Fruit fly (Drosophila melanogaster) whole organism, prepupa: Measurements from ENCODE around the gene DAAM.

Experiments used
- Blimp-1 ChIP-seq: fragments of 200-800 bp; sonication (Bioruptor generic); optimal IDR thresholded peaks from 3 replicates; lab custom pipeline; 2017; ENCODE audit warnings: missing biosample characterization, missing genetic modification characterization, mild to moderate bottlenecking, moderate library complexity, missing genetic modification reagents
- CG11294 ChIP-seq: fragments of 200-800 bp; sonication (Bioruptor generic); IDR thresholded peaks from 2 replicates; pipeline ENCODE4 v1.3.6; 2022; ENCODE audit warnings: missing biosample characterization, missing genetic modification characterization
- CG11762 ChIP-seq: fragments of 200-800 bp; sonication (Bioruptor generic); optimal IDR thresholded peaks from 3 replicates; lab custom pipeline; 2016; ENCODE audit warnings: missing biosample characterization, missing genetic modification characterization; ENCODE audit not compliant: insufficient read depth
- CG11902 ChIP-seq: fragments of 200-800 bp; sonication (Bioruptor generic); optimal IDR thresholded peaks from 3 replicates; lab custom pipeline; 2016; ENCODE audit warnings: missing biosample characterization, missing genetic modification characterization
- CG15336 ChIP-seq: fragments of 200-800 bp; sonication (Bioruptor generic); IDR thresholded peaks from 2 replicates; pipeline ENCODE4 v1.3.6; 2022; ENCODE audit warnings: missing biosample characterization, missing genetic modification characterization
- CG16779 ChIP-seq: fragments of 200-800 bp; sonication (Bioruptor generic); optimal IDR thresholded peaks from 3 replicates; lab custom pipeline; 2017; ENCODE audit warnings: missing biosample characterization, mild to moderate bottlenecking, missing genetic modification characterization
- CG3032 ChIP-seq: fragments of 200-800 bp; optimal IDR thresholded peaks from 2 replicates; lab custom pipeline; 2019; ENCODE audit warnings: missing biosample characterization, mild to moderate bottlenecking, missing genetic modification characterization, moderate library complexity
- CG31627 ChIP-seq: fragments of 200-800 bp; sonication (Bioruptor generic); optimal IDR thresholded peaks from 3 replicates; lab custom pipeline; 2016; ENCODE audit warnings: missing biosample characterization, missing genetic modification characterization
- CG32006 ChIP-seq: fragments of 200-800 bp; sonication (Bioruptor generic); optimal IDR thresholded peaks from 3 replicates; lab custom pipeline; 2017; ENCODE audit warnings: missing biosample characterization, mild to moderate bottlenecking, missing genetic modification characterization
- CG34406 ChIP-seq: fragments of 200-800 bp; sonication (Bioruptor generic); optimal IDR thresholded peaks from 3 replicates; lab custom pipeline; 2016; ENCODE audit warnings: missing biosample characterization, missing genetic modification characterization
- CG3919 ChIP-seq: fragments of 200-800 bp; sonication (Bioruptor generic); optimal IDR thresholded peaks from 3 replicates; lab custom pipeline; 2016; ENCODE audit warnings: missing biosample characterization, missing genetic modification characterization
- CG6163 ChIP-seq: fragments of 200-800 bp; sonication (Bioruptor generic); IDR thresholded peaks from 3 replicates; pipeline ENCODE4 v1.3.6; 2022; ENCODE audit warnings: missing biosample characterization, missing genetic modification characterization
- CG6276 ChIP-seq: fragments of 200-800 bp; sonication (Bioruptor generic); optimal IDR thresholded peaks from 2 replicates; lab custom pipeline; 2017; ENCODE audit warnings: missing biosample characterization, mild to moderate bottlenecking, missing genetic modification characterization
- CG6792 ChIP-seq: fragments of 200-800 bp; sonication (Bioruptor generic); optimal IDR thresholded peaks from 3 replicates; lab custom pipeline; 2016; ENCODE audit warnings: missing biosample characterization, missing genetic modification characterization
- CG6854 ChIP-seq: fragments of 200-800 bp; sonication (Bioruptor generic); optimal IDR thresholded peaks from 2 replicates; lab custom pipeline; 2017; ENCODE audit warnings: missing biosample characterization, mild to moderate bottlenecking, missing genetic modification characterization
- CG7368 ChIP-seq: fragments of 200-800 bp; sonication (Bioruptor generic); optimal IDR thresholded peaks from 3 replicates; lab custom pipeline; 2016; ENCODE audit warnings: missing biosample characterization, missing genetic modification characterization
- CG8319 ChIP-seq: fragments of 200-800 bp; sonication (Bioruptor generic); optimal IDR thresholded peaks from 3 replicates; lab custom pipeline; 2016; ENCODE audit warnings: missing biosample characterization, missing genetic modification characterization
- CG8632 ChIP-seq: fragments of 200-800 bp; sonication (Bioruptor generic); optimal IDR thresholded peaks from 3 replicates; lab custom pipeline; 2016; ENCODE audit warnings: missing biosample characterization, missing genetic modification characterization
- CG9139 ChIP-seq: fragments of 200-800 bp; sonication (Bioruptor generic); optimal IDR thresholded peaks from 3 replicates; lab custom pipeline; 2017; ENCODE audit warnings: missing biosample characterization, mild to moderate bottlenecking, missing genetic modification characterization
- Eip78C ChIP-seq: fragments of 200-800 bp; sonication (Bioruptor generic); peaks from one replicate; lab custom pipeline; 2016; ENCODE audit warnings: missing biosample characterization, missing genetic modification characterization
- Eip93F ChIP-seq: fragments of 200-800 bp; sonication (Bioruptor generic); optimal IDR thresholded peaks from 2 replicates; lab custom pipeline; 2016; ENCODE audit warnings: missing biosample characterization, mild to moderate bottlenecking, missing genetic modification characterization
- Ets96B ChIP-seq: fragments of 200-800 bp; optimal IDR thresholded peaks from 2 replicates; lab custom pipeline; 2019; ENCODE audit warnings: missing biosample characterization, mild to moderate bottlenecking, missing genetic modification characterization, moderate library complexity
- Gug ChIP-seq: fragments of 200-800 bp; sonication (Bioruptor generic); IDR thresholded peaks from 2 replicates; pipeline ENCODE4 v1.3.6; 2022; ENCODE audit warnings: missing biosample characterization, missing genetic modification characterization
- Hr38 ChIP-seq: sonication (Bioruptor generic); optimal IDR thresholded peaks from 2 replicates; lab custom pipeline; 2016; ENCODE audit warnings: missing biosample characterization, missing genetic modification characterization
- Hr4 ChIP-seq: fragments of 200-800 bp; sonication (Bioruptor generic); optimal IDR thresholded peaks from 3 replicates; lab custom pipeline; 2016; ENCODE audit warnings: missing biosample characterization, missing genetic modification characterization
- Lpt ChIP-seq: fragments of 200-800 bp; sonication (Bioruptor generic); optimal IDR thresholded peaks from 3 replicates; lab custom pipeline; 2016; ENCODE audit warnings: missing biosample characterization, missing genetic modification characterization
- Met ChIP-seq: fragments of 200-800 bp; sonication (Bioruptor generic); optimal IDR thresholded peaks from 3 replicates; lab custom pipeline; 2016; ENCODE audit warnings: missing biosample characterization, missing genetic modification characterization
- OdsH ChIP-seq: fragments of 200-800 bp; sonication (Bioruptor generic); optimal IDR thresholded peaks from 3 replicates; lab custom pipeline; 2016; ENCODE audit warnings: missing biosample characterization, missing genetic modification characterization
- Smox ChIP-seq: fragments of 200-800 bp; sonication (Bioruptor generic); optimal IDR thresholded peaks from 3 replicates; lab custom pipeline; 2016; ENCODE audit warnings: missing biosample characterization, missing genetic modification characterization
- Sox14 ChIP-seq: fragments of 200-800 bp; sonication (Bioruptor generic); optimal IDR thresholded peaks from 3 replicates; lab custom pipeline; 2016; ENCODE audit warnings: missing biosample characterization, missing genetic modification characterization
- Sox15 ChIP-seq: fragments of 200-800 bp; sonication (Bioruptor generic); optimal IDR thresholded peaks from 3 replicates; lab custom pipeline; 2016; ENCODE audit warnings: missing biosample characterization, missing genetic modification characterization
- acj6 ChIP-seq: fragments of 200-800 bp; sonication (Bioruptor generic); optimal IDR thresholded peaks from 3 replicates; lab custom pipeline; 2016; ENCODE audit warnings: missing biosample characterization, missing genetic modification characterization
- cyc ChIP-seq: fragments of 200-800 bp; sonication (Bioruptor generic); optimal IDR thresholded peaks from 3 replicates; lab custom pipeline; 2016; ENCODE audit warnings: missing biosample characterization, missing genetic modification characterization
- eg ChIP-seq: fragments of 200-800 bp; sonication (Bioruptor generic); IDR thresholded peaks from 3 replicates; pipeline ENCODE4 v1.3.6; 2022; ENCODE audit warnings: missing biosample characterization, missing genetic modification characterization
- esn ChIP-seq: fragments of 200-800 bp; sonication (Bioruptor generic); optimal IDR thresholded peaks from 2 replicates; lab custom pipeline; 2016; ENCODE audit warnings: missing biosample characterization, mild to moderate bottlenecking, missing genetic modification characterization, moderate library complexity
- fd59A ChIP-seq: fragments of 200-800 bp; sonication (Bioruptor generic); optimal IDR thresholded peaks from 2 replicates; lab custom pipeline; 2017; ENCODE audit warnings: missing biosample characterization, mild to moderate bottlenecking, missing genetic modification characterization, missing genetic modification reagents
- lz ChIP-seq: fragments of 200-800 bp; sonication (Bioruptor generic); optimal IDR thresholded peaks from 3 replicates; lab custom pipeline; 2016; ENCODE audit warnings: missing biosample characterization, missing genetic modification characterization
- salr ChIP-seq, 2 experiments: fragments of 200-800 bp; sonication (Bioruptor generic); optimal IDR thresholded peaks; 3 replicates each; lab custom pipeline; 2016 to 2018; ENCODE audit warnings: missing biosample characterization in 2 of 2, missing genetic modification characterization in 2 of 2, mild to moderate bottlenecking in 1 of 2
- spab ChIP-seq: fragments of 200-800 bp; sonication (Bioruptor generic); optimal IDR thresholded peaks from 2 replicates; lab custom pipeline; 2017; ENCODE audit warnings: missing biosample characterization, mild to moderate bottlenecking, missing genetic modification characterization, missing genetic modification reagents
- ss ChIP-seq, 2 experiments: fragments of 200-800 bp; sonication (Bioruptor generic); optimal IDR thresholded peaks; 2 replicates in 1 of 2; 3 replicates in 1 of 2; lab custom pipeline; 2017 to 2018; ENCODE audit warnings: mild to moderate bottlenecking in 2 of 2, missing biosample characterization in 2 of 2, missing genetic modification characterization in 2 of 2, moderate library complexity in 1 of 2
- svp ChIP-seq: fragments of 200-800 bp; sonication (Bioruptor generic); peaks from one replicate; lab custom pipeline; 2016; ENCODE audit warnings: missing biosample characterization, missing genetic modification characterization
- topi ChIP-seq: fragments of 200-800 bp; sonication (Bioruptor generic); optimal IDR thresholded peaks from 3 replicates; lab custom pipeline; 2016; ENCODE audit warnings: missing biosample characterization, missing genetic modification characterization
- vri ChIP-seq: fragments of 200-800 bp; sonication (Bioruptor generic); optimal IDR thresholded peaks from 3 replicates; lab custom pipeline; 2016; ENCODE audit warnings: missing biosample characterization, mild to moderate bottlenecking, missing genetic modification characterization

DAAM gene

dm6 chrX:1278825-1279643 lies 43.1 kb downstream of the DAAM start (continued):
- TF ChIP-seq Smox (GFP tag; lab: Kevin White, UChicago), result no peak
- TF ChIP-seq lz (GFP tag; lab: Kevin White, UChicago), result no peak
- no peak for TF ChIP-seq spab
- no peak for TF ChIP-seq Sox15 (GFP tag; lab: Kevin White, UChicago)
- no peak for TF ChIP-seq CG3919 (GFP tag; lab: Kevin White, UChicago)
- peak; percentile 60 for TF ChIP-seq svp
- TF ChIP-seq CG8319, result no peak
- TF ChIP-seq CG32006 (GFP tag; lab: Kevin White, UChicago), result peak; percentile 16
- TF ChIP-seq, all 60 proteins: peak for 3

dm6 chrX:1277528-1277883 lies 44.7 kb downstream of the DAAM start:
- TF ChIP-seq svp, result peak; percentile 78
- no peak for TF ChIP-seq Met
- peak; percentile 29 for TF ChIP-seq vri (GFP tag; lab: Kevin White, UChicago)
- no peak for TF ChIP-seq Eip78C
- no peak for TF ChIP-seq CG7368
- TF ChIP-seq fd59A (GFP tag; lab: Kevin White, UChicago), result no peak
- TF ChIP-seq CG11902, result no peak
- no peak for TF ChIP-seq CG6276 (GFP tag; lab: Kevin White, UChicago)
- TF ChIP-seq CG32006 (GFP tag; lab: Kevin White, UChicago), result no peak
- no peak for TF ChIP-seq Smox (GFP tag; lab: Kevin White, UChicago)
- TF ChIP-seq Blimp-1 (GFP tag; lab: Kevin White, UChicago), result no peak

dm6 chrX:1276757-1277527 lies 45.2 kb downstream of the DAAM start:
- TF ChIP-seq CG15336 (GFP tag; lab: Robert Waterston, UW) (peak; percentile 98), CG6854 (peak; percentile 73), Eip93F (peak; percentile 59), eg (GFP tag; lab: Robert Waterston, UW) (peak; percentile 99), CG11902 (peak; percentile 92), fd59A (GFP tag; lab: Kevin White, UChicago) (peak; percentile 86), CG34406 (peak; percentile 94), topi (GFP tag; lab: Kevin White, UChicago) (peak; percentile 91), Hr38 (GFP tag; lab: Kevin White, UChicago) (peak; percentile 32), CG8319 (peak; percentile 93), CG6163 (GFP tag; lab: Robert Waterston, UW) (peak; percentile 97), acj6 (GFP tag; lab: Kevin White, UChicago) (peak; percentile 96), Sox14 (GFP tag; lab: Kevin White, UChicago) (peak; percentile 95), Sox15 (GFP tag; lab: Kevin White, UChicago) (peak; percentile 94), CG16779 (tag; lab: Kevin White, UChicago) (peak; percentile 90), cyc (GFP tag; lab: Kevin White, UChicago) (peak; percentile 94), CG11294 (GFP tag; lab: Robert Waterston, UW) (peak; percentile 97), CG3919 (GFP tag; lab: Kevin White, UChicago) (peak; percentile 97), esn (GFP tag; lab: Kevin White, UChicago) (peak; percentile 93), CG31627 (peak; percentile 94), lz (GFP tag; lab: Kevin White, UChicago) (peak; percentile 93), CG11762 (GFP tag; lab: Kevin White, UChicago) (peak; percentile 91), ss (GFP tag; optimal IDR thresholded peaks at IDR 0.05; lab: Kevin White, UChicago) (peak; percentile 80 to 89), Gug (GFP tag; lab: Robert Waterston, UW) (peak; percentile 97), Ets96B (peak; percentile 86), salr (GFP tag; optimal IDR thresholded peaks at IDR 0.05; lab: Kevin White, UChicago) (peak; percentile 80 to 94), OdsH (GFP tag; lab: Kevin White, UChicago) (peak; percentile 96), CG32006 (GFP tag; lab: Kevin White, UChicago) (peak; percentile 99), vri (GFP tag; lab: Kevin White, UChicago) (peak; percentile 84), CG6792 (peak; percentile 96), Lpt (peak; percentile 96), Hr4 (GFP tag; lab: Kevin White, UChicago) (peak; percentile 98), CG3032 (tag; lab: Kevin White, UChicago) (peak; percentile 83), CG8632 (GFP tag; lab: Kevin White, UChicago) (peak; percentile 94), CG7368 (peak; percentile 97), CG9139 (peak; percentile 76), Eip78C (peak; percentile 98), Blimp-1 (GFP tag; lab: Kevin White, UChicago) (no peak)
